Worm (Caenorhabditis elegans): ENCODE data around the gene clec-229.

- TF ChIP-seq W03F9.2 (tag; optimal IDR thresholded peaks at IDR 0.05) (no peak), dao-5 (tag; optimal IDR thresholded peaks at IDR 0.05) (no peak), him-1 (tag; optimal IDR thresholded peaks at IDR 0.05) (no peak)
Measured at ce11 chrV:15341404-15341803, at the start of gene clec-229.

Measured in whole organism, L4/young adult.